Fruit fly (Drosophila melanogaster) whole organism: Measurements from ENCODE around the gene Cog2.

Source experiments
- CG8478 ChIP-seq: fragments of >200 bp; optimal IDR thresholded peaks from 2 replicates; lab custom pipeline; 2018; ENCODE audit warnings: inconsistent platforms
- Dll ChIP-seq: fragments of >200 bp; optimal IDR thresholded peaks from 2 replicates; lab custom pipeline; 2017
- pan ChIP-seq: fragments of >200 bp; optimal IDR thresholded peaks from 2 replicates; lab custom pipeline; 2017
- psq ChIP-seq: fragments of >200 bp; optimal IDR thresholded peaks from 2 replicates; lab custom pipeline; 2017

DNA sequence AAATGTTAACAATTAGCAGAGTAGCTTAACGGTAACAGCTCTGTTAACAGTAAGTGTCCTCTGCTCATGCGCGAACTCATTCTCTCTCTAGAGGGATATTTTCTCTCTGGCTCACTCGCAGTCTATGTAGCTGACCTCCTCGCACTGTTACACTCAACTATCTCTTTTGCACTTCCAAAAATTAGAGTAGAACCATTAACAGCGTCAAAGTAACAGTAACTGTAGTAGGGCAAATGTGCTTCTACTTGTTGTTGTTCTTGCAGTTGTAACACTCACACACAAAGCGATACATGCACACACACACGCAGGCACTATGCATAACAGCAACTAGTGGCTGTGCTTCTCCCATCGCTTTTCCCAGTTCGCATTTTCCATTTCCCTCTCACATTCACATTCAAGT lies 17.6 kb upstream of the Cog2 start:
- no peak for TF ChIP-seq Dll (lab: Kevin White, UChicago)
- TF ChIP-seq pan (lab: Kevin White, UChicago) = no peak
- no peak for TF ChIP-seq psq
- TF ChIP-seq CG8478 (lab: Kevin White, UChicago) = no peak
